Fruit fly (Drosophila melanogaster) whole organism, embryonic: Measurements from ENCODE around the gene CG5618.
A peak's percentile ranks its signal among the peaks of the same experiment; 100 is the strongest.

ENCODE experiments used
- B-H2 ChIP-seq: fragments of 200-800 bp; sonication (Bioruptor generic); optimal IDR thresholded peaks from 2 replicates; lab custom pipeline; 2018; ENCODE audit warnings: missing biosample characterization, mild to moderate bottlenecking, missing genetic modification characterization
- BtbVII ChIP-seq: fragments of 200-800 bp; sonication (Bioruptor generic); optimal IDR thresholded peaks from 3 replicates; lab custom pipeline; 2017; ENCODE audit warnings: missing biosample characterization, mild to moderate bottlenecking, missing genetic modification characterization
- CG10209 ChIP-seq: fragments of 200-800 bp; sonication (Bioruptor generic); optimal IDR thresholded peaks from 3 replicates; lab custom pipeline; 2017; ENCODE audit warnings: missing biosample characterization, mild to moderate bottlenecking, missing genetic modification characterization, missing genetic modification reagents
- CG1024 ChIP-seq: fragments of 200-800 bp; sonication (Bioruptor generic); IDR thresholded peaks from 2 replicates; pipeline ENCODE4 v1.3.6; 2022; ENCODE audit warnings: missing biosample characterization, missing genetic modification characterization
- CG10267 ChIP-seq: fragments of 200-800 bp; sonication (Bioruptor generic); optimal IDR thresholded peaks from 2 replicates; lab custom pipeline; 2018; ENCODE audit warnings: missing biosample characterization, mild to moderate bottlenecking, missing genetic modification characterization, moderate library complexity
- CG13775 ChIP-seq: fragments of 200-800 bp; sonication (Bioruptor generic); optimal IDR thresholded peaks from 3 replicates; lab custom pipeline; 2017; ENCODE audit warnings: missing biosample characterization, mild to moderate bottlenecking, missing genetic modification characterization
- CG14965 ChIP-seq: fragments of 200-800 bp; sonication (Bioruptor generic); optimal IDR thresholded peaks from 2 replicates; lab custom pipeline; 2016; ENCODE audit warnings: missing biosample characterization, missing genetic modification characterization, borderline replicate concordance
- CG2712 ChIP-seq: fragments of 200-800 bp; optimal IDR thresholded peaks from 3 replicates; lab custom pipeline; 2019; ENCODE audit warnings: missing biosample characterization, mild to moderate bottlenecking, missing genetic modification characterization, moderate library complexity
- CG3838 ChIP-seq: fragments of 200-800 bp; sonication (Bioruptor generic); optimal IDR thresholded peaks from 3 replicates; lab custom pipeline; 2016; ENCODE audit warnings: missing biosample characterization, missing genetic modification characterization
- CG3995 ChIP-seq: fragments of 200-800 bp; sonication (Bioruptor generic); optimal IDR thresholded peaks from 3 replicates; lab custom pipeline; 2016; ENCODE audit warnings: missing biosample characterization, missing genetic modification characterization
- CG4617 ChIP-seq: fragments of 200-800 bp; sonication (Bioruptor generic); optimal IDR thresholded peaks from 3 replicates; lab custom pipeline; 2016; ENCODE audit warnings: missing biosample characterization, missing genetic modification characterization, borderline replicate concordance
- CG5180 ChIP-seq: fragments of 200-800 bp; sonication (Bioruptor generic); optimal IDR thresholded peaks from 3 replicates; lab custom pipeline; 2017; ENCODE audit warnings: missing biosample characterization, missing genetic modification characterization, mild to moderate bottlenecking, moderate library complexity, missing genetic modification reagents
- CG6175 ChIP-seq: fragments of 200-800 bp; sonication (Bioruptor generic); IDR thresholded peaks from 3 replicates; pipeline ENCODE4 v1.3.6; 2022; ENCODE audit warnings: missing biosample characterization, missing genetic modification characterization
- CG7357 ChIP-seq: fragments of 200-800 bp; sonication (Bioruptor generic); IDR thresholded peaks from 3 replicates; pipeline ENCODE4 v1.3.6; 2022; ENCODE audit warnings: missing biosample characterization, missing genetic modification characterization
- CG8359 ChIP-seq: fragments of 200-800 bp; sonication (Bioruptor generic); optimal IDR thresholded peaks from 2 replicates; lab custom pipeline; 2017; ENCODE audit warnings: missing biosample characterization, mild to moderate bottlenecking, missing genetic modification characterization, borderline replicate concordance
- CG9932 ChIP-seq: fragments of 200-800 bp; sonication (Bioruptor generic); IDR thresholded peaks from 2 replicates; pipeline ENCODE4 v1.3.6; 2022; ENCODE audit warnings: missing biosample characterization, missing genetic modification characterization
- Fer3 ChIP-seq: fragments of 200-800 bp; sonication (Bioruptor generic); optimal IDR thresholded peaks from 2 replicates; lab custom pipeline; 2018; ENCODE audit warnings: missing biosample characterization, mild to moderate bottlenecking, missing genetic modification characterization, moderate library complexity
- H15 ChIP-seq: fragments of 200-800 bp; sonication (Bioruptor generic); IDR thresholded peaks from 3 replicates; pipeline ENCODE4 v1.3.6; 2022; ENCODE audit warnings: missing biosample characterization, missing genetic modification characterization
- Hsf ChIP-seq: fragments of 200-800 bp; sonication (Bioruptor generic); optimal IDR thresholded peaks from 3 replicates; lab custom pipeline; 2016; ENCODE audit warnings: missing biosample characterization, missing genetic modification characterization
- Lpt ChIP-seq: fragments of >200 bp; optimal IDR thresholded peaks from 2 replicates; lab custom pipeline; 2018; ENCODE audit warnings: missing biosample characterization, missing genetic modification characterization
- Mes4 ChIP-seq: fragments of 200-800 bp; sonication (Bioruptor generic); optimal IDR thresholded peaks from 2 replicates; lab custom pipeline; 2016; ENCODE audit warnings: missing biosample characterization, missing genetic modification characterization
- Rfx ChIP-seq: fragments of 200-800 bp; sonication (Bioruptor generic); IDR thresholded peaks from 2 replicates; pipeline ENCODE4 v1.3.6; 2022; ENCODE audit warnings: missing biosample characterization, missing genetic modification characterization
- Rx ChIP-seq: fragments of 200-800 bp; sonication (Bioruptor generic); IDR thresholded peaks from 2 replicates; pipeline ENCODE4 v1.3.6; 2022; ENCODE audit warnings: missing biosample characterization, missing genetic modification characterization
- Side ChIP-seq: fragments of 200-800 bp; sonication (Bioruptor generic); optimal IDR thresholded peaks from 2 replicates; lab custom pipeline; 2016; ENCODE audit warnings: missing biosample characterization, missing genetic modification characterization
- TFAM ChIP-seq: fragments of 200-800 bp; sonication (Bioruptor generic); optimal IDR thresholded peaks from 2 replicates; lab custom pipeline; 2017; ENCODE audit warnings: missing biosample characterization, missing genetic modification characterization, inconsistent platforms
- Xrp1 ChIP-seq: fragments of 200-800 bp; sonication (Bioruptor generic); IDR thresholded peaks from 2 replicates; pipeline ENCODE4 v1.3.6; 2022; ENCODE audit warnings: missing biosample characterization, missing genetic modification characterization
- cas ChIP-seq: fragments of 200-800 bp; sonication (Bioruptor generic); IDR thresholded peaks from 2 replicates; pipeline ENCODE4 v1.3.6; 2022; ENCODE audit warnings: missing biosample characterization, missing genetic modification characterization
- dm ChIP-seq: fragments of 200-800 bp; sonication (Bioruptor generic); optimal IDR thresholded peaks from 3 replicates; lab custom pipeline; 2016; ENCODE audit warnings: missing biosample characterization, missing genetic modification characterization
- ewg ChIP-seq: fragments of 200-800 bp; sonication (Bioruptor generic); optimal IDR thresholded peaks from 3 replicates; lab custom pipeline; 2017; ENCODE audit warnings: mild to moderate bottlenecking, missing biosample characterization, missing genetic modification reagents, missing genetic modification characterization
- fd102C ChIP-seq: fragments of 200-800 bp; sonication (Bioruptor generic); optimal IDR thresholded peaks from 2 replicates; lab custom pipeline; 2018; ENCODE audit warnings: missing biosample characterization, mild to moderate bottlenecking, missing genetic modification characterization, moderate library complexity
- ftz-f1 ChIP-seq: fragments of 200-800 bp; sonication (Bioruptor generic); optimal IDR thresholded peaks from 2 replicates; lab custom pipeline; 2016; ENCODE audit warnings: missing biosample characterization, missing genetic modification characterization
- gce ChIP-seq: fragments of 200-800 bp; sonication (Bioruptor generic); IDR thresholded peaks from 3 replicates; pipeline ENCODE4 v1.3.6; 2022; ENCODE audit warnings: missing biosample characterization, missing genetic modification characterization
- gfzf ChIP-seq: fragments of 200-800 bp; sonication (Bioruptor generic); optimal IDR thresholded peaks from 2 replicates; lab custom pipeline; 2016; ENCODE audit warnings: missing biosample characterization, mild to moderate bottlenecking, missing genetic modification characterization, moderate library complexity
- kah ChIP-seq: fragments of 200-800 bp; sonication (Bioruptor generic); optimal IDR thresholded peaks from 2 replicates; lab custom pipeline; 2018; ENCODE audit warnings: missing biosample characterization, mild to moderate bottlenecking, missing genetic modification characterization
- klu ChIP-seq: fragments of 200-800 bp; sonication (Bioruptor generic); IDR thresholded peaks from 2 replicates; pipeline ENCODE4 v1.3.6; 2022; ENCODE audit warnings: missing biosample characterization, missing genetic modification characterization
- lbe ChIP-seq: fragments of 200-800 bp; sonication (Bioruptor generic); optimal IDR thresholded peaks from 2 replicates; lab custom pipeline; 2016; ENCODE audit warnings: missing biosample characterization, mild to moderate bottlenecking, missing genetic modification characterization
- nerfin-1 ChIP-seq: fragments of 200-800 bp; sonication (Bioruptor generic); optimal IDR thresholded peaks from 3 replicates; lab custom pipeline; 2019; ENCODE audit warnings: missing biosample characterization, mild to moderate bottlenecking, missing genetic modification characterization, moderate library complexity
- odd ChIP-seq: fragments of 200-800 bp; sonication (Bioruptor generic); optimal IDR thresholded peaks from 2 replicates; lab custom pipeline; 2017; ENCODE audit warnings: missing biosample characterization, mild to moderate bottlenecking, missing genetic modification characterization
- p53 ChIP-seq: fragments of 200-800 bp; sonication (Bioruptor generic); optimal IDR thresholded peaks from 2 replicates; lab custom pipeline; 2016; ENCODE audit warnings: missing biosample characterization, missing genetic modification characterization
- pan ChIP-seq, 4 experiments: fragments of >200 bp in 3 of 4; fragments of 200-800 bp in 1 of 4; sonication (Bioruptor generic) in 1 of 4; optimal IDR thresholded peaks in 3 of 4; IDR thresholded peaks in 1 of 4; 2 replicates each; pipeline versions ENCODE4 v1.3.6 to Lab custom; 2017 to 2022; ENCODE audit warnings: missing biosample characterization in 2 of 4, missing genetic modification characterization in 2 of 4, mixed read lengths in 1 of 4
- pb ChIP-seq: fragments of 200-800 bp; sonication (Bioruptor generic); optimal IDR thresholded peaks from 3 replicates; lab custom pipeline; 2016; ENCODE audit warnings: missing biosample characterization, missing genetic modification characterization
- prd ChIP-seq, 3 experiments: fragments of >200 bp in 2 of 3; fragments of 200-800 bp in 1 of 3; sonication (Bioruptor generic) in 1 of 3; optimal IDR thresholded peaks in 2 of 3; IDR thresholded peaks in 1 of 3; 2 replicates in 2 of 3; 3 replicates in 1 of 3; pipeline versions ENCODE4 v1.3.6 to Lab custom; 2017 to 2022; ENCODE audit warnings: missing biosample characterization in 1 of 3, missing genetic modification characterization in 1 of 3
- ro ChIP-seq: fragments of 200-800 bp; sonication (Bioruptor generic); IDR thresholded peaks from 2 replicates; pipeline ENCODE4 v1.3.6; 2022; ENCODE audit warnings: missing biosample characterization, missing genetic modification characterization
- slp2 ChIP-seq: fragments of 200-800 bp; sonication (Bioruptor generic); optimal IDR thresholded peaks from 2 replicates; lab custom pipeline; 2016; ENCODE audit warnings: missing biosample characterization, missing genetic modification characterization
- sna ChIP-seq: fragments of 200-800 bp; sonication (Bioruptor generic); IDR thresholded peaks from 2 replicates; pipeline ENCODE4 v1.3.6; 2022; ENCODE audit warnings: missing biosample characterization, missing genetic modification characterization; ENCODE audit not compliant: partially characterized antibody
- ssp ChIP-seq: fragments of 200-800 bp; sonication (Bioruptor generic); IDR thresholded peaks from 2 replicates; pipeline ENCODE4 v1.3.6; 2022; ENCODE audit warnings: missing biosample characterization, missing genetic modification characterization
- tgo ChIP-seq: fragments of 200-800 bp; sonication (Bioruptor generic); IDR thresholded peaks from 3 replicates; pipeline ENCODE4 v1.3.6; 2022; ENCODE audit warnings: missing biosample characterization, missing genetic modification characterization
- wdn ChIP-seq: fragments of 200-800 bp; sonication (Bioruptor generic); IDR thresholded peaks from 2 replicates; pipeline ENCODE4 v1.3.6; 2022; ENCODE audit warnings: missing biosample characterization, missing genetic modification characterization
- yki ChIP-seq: fragments of >200 bp; optimal IDR thresholded peaks from 3 replicates; lab custom pipeline; 2018

CG5618 gene

dm6 chr3L:20375878-20376563 is 22.8 kb downstream of the CG5618 start, which contains the start of the genes Ide and RhoBTB (continued):
- TF ChIP-seq CG5180 (GFP tag; lab: Kevin White, UChicago), result no peak
- peak; percentile 19 for TF ChIP-seq gfzf (GFP tag; lab: Kevin White, UChicago)
- TF ChIP-seq CG1024 (GFP tag; lab: Robert Waterston, UW), result no peak
- TF ChIP-seq ewg, result peak; percentile 74
- TF ChIP-seq CG10267 (tag; lab: Kevin White, UChicago), result peak; percentile 95
- peak; percentile 84 for TF ChIP-seq CG13775 (GFP tag; lab: Kevin White, UChicago)
- TF ChIP-seq gce (GFP tag; lab: Robert Waterston, UW), result no peak
- peak; percentile 19 for TF ChIP-seq BtbVII
- TF ChIP-seq Rx (GFP tag; lab: Robert Waterston, UW), result 0 out of 2 replicates have a peak, but pooled peaks have one; percentile 41
- TF ChIP-seq fd102C (GFP tag; lab: Kevin White, UChicago), result no peak
- TF ChIP-seq lbe, result peak; percentile 37
- peak; percentile 22 for TF ChIP-seq CG14965
- TF ChIP-seq yki (lab: Kevin White, UChicago), result no peak
- 0 out of 2 replicates have a peak, but pooled peaks have one; percentile 8 for TF ChIP-seq cas (GFP tag; lab: Robert Waterston, UW)
- TF ChIP-seq Side, result peak; percentile 85
- peak; percentile 78 for TF ChIP-seq Fer3
- peak; percentile 54 for TF ChIP-seq CG4617 (GFP tag; lab: Kevin White, UChicago)
- TF ChIP-seq CG6175 (GFP tag; lab: Robert Waterston, UW), result no peak
- peak; percentile 75 for TF ChIP-seq CG2712 (tag; lab: Kevin White, UChicago)
- TF ChIP-seq H15 (GFP tag; lab: Robert Waterston, UW), result no peak; the same call in 2 of the 3 replicates
- TF ChIP-seq B-H2 (GFP tag; lab: Kevin White, UChicago), result peak; percentile 82
- peak; percentile 73 for TF ChIP-seq klu (GFP tag; lab: Robert Waterston, UW)
- TF ChIP-seq nerfin-1, result peak; percentile 54
- TF ChIP-seq ftz-f1, result peak; percentile 28
- TF ChIP-seq ro, result no peak
- TF ChIP-seq TFAM, result no peak
- peak; percentile 22 for TF ChIP-seq kah
- TF ChIP-seq Hsf (GFP tag; lab: Kevin White, UChicago), result peak; percentile 84
- peak; percentile 99 for TF ChIP-seq CG3995
- TF ChIP-seq CG8359 (GFP tag; lab: Kevin White, UChicago), result peak; percentile 31
- peak; percentile 94 for TF ChIP-seq CG9932 (GFP tag; lab: Robert Waterston, UW)
- TF ChIP-seq pb, result peak; percentile 61
- TF ChIP-seq ssp (GFP tag; lab: Robert Waterston, UW), result peak; percentile 67; the same call in 1 of the 2 replicates
- no peak for TF ChIP-seq odd (GFP tag; lab: Kevin White, UChicago)
- TF ChIP-seq Mes4 (GFP tag; lab: Kevin White, UChicago), result peak; percentile 47
- TF ChIP-seq sna, result no peak
- TF ChIP-seq Xrp1 (GFP tag; lab: Robert Waterston, UW), result peak; percentile 54; the same call in 1 of the 2 replicates
- peak; percentile 86 for TF ChIP-seq Rfx
- TF ChIP-seq p53 (GFP tag; lab: Kevin White, UChicago), result peak; percentile 68
- peak; percentile 79 for TF ChIP-seq CG10209
- TF ChIP-seq wdn (GFP tag; lab: Robert Waterston, UW), result peak; percentile 48; the same call in 1 of the 2 replicates
- TF ChIP-seq dm (GFP tag; lab: Kevin White, UChicago), result peak; percentile 72
- TF ChIP-seq pan (optimal IDR thresholded peaks at IDR 0.05; lab: Kevin White, UChicago), result no peak
- peak in 1 of 2 experiments; percentile 58 for TF ChIP-seq pan (GFP tag; optimal IDR thresholded peaks at IDR 0.05 in 1 of 2, IDR thresholded peaks at IDR 0.05 in 1 of 2)
- peak; percentile 66 for TF ChIP-seq tgo (GFP tag; lab: Robert Waterston, UW)
- TF ChIP-seq CG3838 (GFP tag; lab: Kevin White, UChicago), result peak; percentile 36
- no peak; the same call in none of the 3 replicates for TF ChIP-seq CG7357 (GFP tag; lab: Robert Waterston, UW)
- TF ChIP-seq prd (optimal IDR thresholded peaks at IDR 0.05; lab: Kevin White, UChicago), result no peak
- peak; percentile 82 for TF ChIP-seq prd (GFP tag; IDR thresholded peaks at IDR 0.05; lab: Robert Waterston, UW)
- no peak for TF ChIP-seq Lpt (GFP tag; lab: Kevin White, UChicago)
- peak; percentile 59 for TF ChIP-seq slp2 (GFP tag; lab: Kevin White, UChicago)
